Fruit fly (Drosophila melanogaster) whole organism: ENCODE measurements around the gene CG18493.

Experiments
- CG8478 ChIP-seq: fragments of >200 bp; optimal IDR thresholded peaks from 2 replicates; lab custom pipeline; 2018; ENCODE audit warnings: inconsistent platforms
- EcR ChIP-seq, 2 experiments: fragments of >200 bp; optimal IDR thresholded peaks; 2 replicates each; lab custom pipeline; 2017; ENCODE audit warnings: missing biosample characterization in 2 of 2, missing genetic modification characterization in 2 of 2, missing genetic modification reagents in 2 of 2
- psq ChIP-seq: fragments of >200 bp; optimal IDR thresholded peaks from 2 replicates; lab custom pipeline; 2017

- TF ChIP-seq CG8478 (lab: Kevin White, UChicago) (no peak), EcR (GFP tag; optimal IDR thresholded peaks at IDR 0.05; lab: Kevin White, UChicago) (no peak), psq (lab: Kevin White, UChicago) (no peak)
Measured at dm6 chr3R:19353751-19354150, 36.3 kb upstream of the CG18493 start, which contains the start of gene CG43203.
